Worm (Caenorhabditis elegans) whole organism, L4/young adult: ENCODE data around the gene clec-122.

Source experiments
- W03F9.2 ChIP-seq: fragments of 150-350 bp; optimal IDR thresholded peaks from 2 replicates; lab custom pipeline; 2014; ENCODE audit warnings: missing biosample characterization, missing genetic modification characterization
- dao-5 ChIP-seq: sonication (generic microtip); optimal IDR thresholded peaks from 2 replicates; lab custom pipeline; 2016; ENCODE audit warnings: missing genotype, missing genetic modification characterization, moderate library complexity, missing compliant biosample characterization
- him-1 ChIP-seq: sonication (generic microtip); optimal IDR thresholded peaks from 2 replicates; lab custom pipeline; 2016; ENCODE audit warnings: missing genotype, missing genetic modification reagents, missing genetic modification characterization, missing compliant biosample characterization

DNA sequence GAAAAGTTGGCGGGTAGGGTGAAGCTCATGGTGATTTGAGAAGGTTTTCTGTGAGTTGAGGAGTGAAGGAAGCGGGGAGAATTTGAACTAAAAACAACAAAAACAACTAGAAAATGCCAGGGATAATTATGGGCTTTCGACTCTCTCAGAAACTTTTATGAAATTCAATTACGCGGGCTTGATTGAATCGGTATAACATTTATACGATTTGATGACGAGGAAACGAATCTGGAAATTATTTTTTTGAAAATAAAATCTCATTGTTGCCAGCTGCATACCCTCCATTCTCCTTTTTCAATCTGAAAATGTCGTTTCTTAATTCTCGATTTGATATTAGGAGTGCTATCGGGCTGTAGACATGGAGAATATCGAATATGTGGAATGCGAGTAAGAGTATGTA lies 14.6 kb upstream of the clec-122 start, which contains the start of gene srg-21:
- TF ChIP-seq W03F9.2 (tag; lab: Kevin White, UChicago) (no peak), him-1 (tag; lab: Kevin White, UChicago) (no peak), dao-5 (no peak)
